Fruit fly (Drosophila melanogaster) whole organism, embryonic: ENCODE measurements around the gene enc.
A peak's percentile ranks its signal among the peaks of the same experiment; 100 is the strongest.

ENCODE experiments used
- Awh ChIP-seq: fragments of 200-800 bp; sonication (Bioruptor generic); IDR thresholded peaks from 2 replicates; pipeline ENCODE4, ENCODE4 v1.3.6; 2022; ENCODE audit warnings: missing biosample characterization, missing genetic modification characterization
- B-H2 ChIP-seq: fragments of 200-800 bp; sonication (Bioruptor generic); optimal IDR thresholded peaks from 2 replicates; lab custom pipeline; 2018; ENCODE audit warnings: missing biosample characterization, mild to moderate bottlenecking, missing genetic modification characterization
- BtbVII ChIP-seq: fragments of 200-800 bp; sonication (Bioruptor generic); optimal IDR thresholded peaks from 3 replicates; lab custom pipeline; 2017; ENCODE audit warnings: missing biosample characterization, mild to moderate bottlenecking, missing genetic modification characterization
- CG10321 ChIP-seq: fragments of 200-800 bp; sonication (Bioruptor generic); IDR thresholded peaks from 2 replicates; pipeline ENCODE4 v1.3.6; 2022; ENCODE audit warnings: missing biosample characterization, missing genetic modification characterization
- CG11247 ChIP-seq: fragments of 200-800 bp; sonication (Bioruptor generic); IDR thresholded peaks from 2 replicates; pipeline ENCODE4 v1.3.6; 2022; ENCODE audit warnings: missing biosample characterization, missing genetic modification characterization
- CG11504 ChIP-seq: fragments of 200-800 bp; sonication (Bioruptor generic); optimal IDR thresholded peaks from 3 replicates; lab custom pipeline; 2019; ENCODE audit warnings: missing biosample characterization, mild to moderate bottlenecking, missing genetic modification characterization, moderate library complexity
- CG1233 ChIP-seq: fragments of 200-800 bp; sonication (Bioruptor generic); optimal IDR thresholded peaks from 4 replicates; lab custom pipeline; 2018; ENCODE audit warnings: missing biosample characterization, mild to moderate bottlenecking, missing genetic modification characterization
- CG13424 ChIP-seq: fragments of 200-800 bp; sonication (Bioruptor generic); optimal IDR thresholded peaks from 2 replicates; lab custom pipeline; 2019; ENCODE audit warnings: missing biosample characterization, mild to moderate bottlenecking, missing genetic modification characterization, moderate library complexity
- CG15073 ChIP-seq: fragments of 200-800 bp; sonication (Bioruptor generic); optimal IDR thresholded peaks from 2 replicates; lab custom pipeline; 2016; ENCODE audit warnings: missing biosample characterization, missing genetic modification characterization
- CG1529 ChIP-seq: fragments of 200-800 bp; sonication (Bioruptor generic); optimal IDR thresholded peaks from 3 replicates; lab custom pipeline; 2018; ENCODE audit warnings: missing biosample characterization, missing genetic modification characterization
- CG17385 ChIP-seq: fragments of 200-800 bp; sonication (Bioruptor generic); optimal IDR thresholded peaks from 3 replicates; lab custom pipeline; 2018; ENCODE audit warnings: missing biosample characterization, mild to moderate bottlenecking, missing genetic modification characterization
- CG18262 ChIP-seq: fragments of 200-800 bp; optimal IDR thresholded peaks from 3 replicates; lab custom pipeline; 2019; ENCODE audit warnings: missing biosample characterization, mild to moderate bottlenecking, missing genetic modification characterization, moderate library complexity
- CG18764 ChIP-seq: fragments of 200-800 bp; sonication (Bioruptor generic); optimal IDR thresholded peaks from 3 replicates; lab custom pipeline; 2016; ENCODE audit warnings: missing biosample characterization, missing genetic modification characterization
- CG2202 ChIP-seq: fragments of 200-800 bp; sonication (Bioruptor generic); optimal IDR thresholded peaks from 2 replicates; lab custom pipeline; 2018; ENCODE audit warnings: missing biosample characterization, mild to moderate bottlenecking, missing genetic modification characterization
- CG32772 ChIP-seq: fragments of 200-800 bp; sonication (Bioruptor generic); IDR thresholded peaks from 2 replicates; pipeline ENCODE4 v1.3.6; 2022; ENCODE audit warnings: missing biosample characterization, missing genetic modification characterization
- CG4617 ChIP-seq: fragments of 200-800 bp; sonication (Bioruptor generic); optimal IDR thresholded peaks from 3 replicates; lab custom pipeline; 2016; ENCODE audit warnings: missing biosample characterization, missing genetic modification characterization, borderline replicate concordance
- CG7556 ChIP-seq: fragments of 200-800 bp; sonication (Bioruptor generic); optimal IDR thresholded peaks from 2 replicates; lab custom pipeline; 2017; ENCODE audit warnings: missing biosample characterization, mild to moderate bottlenecking, missing genetic modification characterization
- CG7786 ChIP-seq: fragments of 200-800 bp; sonication (Bioruptor generic); optimal IDR thresholded peaks from 2 replicates; lab custom pipeline; 2016; ENCODE audit warnings: missing biosample characterization, missing genetic modification characterization
- Dip2 ChIP-seq: fragments of 200-800 bp; sonication (Bioruptor generic); IDR thresholded peaks from 2 replicates; pipeline ENCODE4 v1.3.6; 2022; ENCODE audit warnings: missing biosample characterization, missing genetic modification characterization
- Gsc ChIP-seq: fragments of 200-800 bp; sonication (Bioruptor generic); IDR thresholded peaks from 2 replicates; pipeline ENCODE4 v1.3.6; 2022; ENCODE audit warnings: missing biosample characterization, missing genetic modification characterization
- H2.0 ChIP-seq: fragments of 200-800 bp; sonication (Bioruptor generic); IDR thresholded peaks from 2 replicates; pipeline ENCODE4 v1.3.6; 2022; ENCODE audit warnings: missing biosample characterization, missing genetic modification characterization
- Hey ChIP-seq: fragments of 200-800 bp; sonication (Bioruptor generic); optimal IDR thresholded peaks from 3 replicates; lab custom pipeline; 2018; ENCODE audit warnings: missing biosample characterization, mild to moderate bottlenecking, missing genetic modification characterization
- Myb ChIP-seq: fragments of 200-800 bp; sonication (Bioruptor generic); optimal IDR thresholded peaks from 2 replicates; lab custom pipeline; 2016; ENCODE audit warnings: missing biosample characterization, missing genetic modification characterization
- NfI ChIP-seq: fragments of 200-800 bp; sonication (Bioruptor generic); optimal IDR thresholded peaks from 3 replicates; lab custom pipeline; 2018; ENCODE audit warnings: missing biosample characterization, mild to moderate bottlenecking, missing genetic modification characterization, moderate library complexity
- Side ChIP-seq: fragments of 200-800 bp; sonication (Bioruptor generic); optimal IDR thresholded peaks from 2 replicates; lab custom pipeline; 2016; ENCODE audit warnings: missing biosample characterization, missing genetic modification characterization
- Six4 ChIP-seq: fragments of 200-800 bp; sonication (Bioruptor generic); optimal IDR thresholded peaks from 2 replicates; lab custom pipeline; 2016; ENCODE audit warnings: missing biosample characterization, missing genetic modification characterization
- Sry-δ ChIP-seq: fragments of 200-800 bp; sonication (Bioruptor generic); optimal IDR thresholded peaks from 2 replicates; lab custom pipeline; 2016; ENCODE audit warnings: missing biosample characterization, missing genetic modification characterization
- abd-A ChIP-seq: fragments of 200-800 bp; sonication (Bioruptor generic); optimal IDR thresholded peaks from 3 replicates; lab custom pipeline; 2019; ENCODE audit warnings: missing biosample characterization, mild to moderate bottlenecking, missing genetic modification characterization, moderate library complexity
- aop ChIP-seq: fragments of 200-800 bp; sonication (Bioruptor generic); IDR thresholded peaks from 2 replicates; pipeline ENCODE4 v1.3.6; 2022; ENCODE audit warnings: missing biosample characterization, missing genetic modification characterization
- az2 ChIP-seq: fragments of 200-800 bp; sonication (Bioruptor generic); optimal IDR thresholded peaks from 3 replicates; lab custom pipeline; 2016; ENCODE audit warnings: missing biosample characterization, missing genetic modification characterization
- btn ChIP-seq: fragments of 200-800 bp; sonication (Bioruptor generic); optimal IDR thresholded peaks from 2 replicates; lab custom pipeline; 2016; ENCODE audit warnings: missing biosample characterization, missing genetic modification characterization
- cas ChIP-seq: fragments of 200-800 bp; sonication (Bioruptor generic); IDR thresholded peaks from 2 replicates; pipeline ENCODE4 v1.3.6; 2022; ENCODE audit warnings: missing biosample characterization, missing genetic modification characterization
- chinmo ChIP-seq: fragments of 200-800 bp; sonication (Bioruptor generic); IDR thresholded peaks from 4 replicates; pipeline ENCODE4 v1.3.6; 2022; ENCODE audit warnings: missing biosample characterization, missing genetic modification characterization; ENCODE audit not compliant: partially characterized antibody
- ci ChIP-seq: fragments of 200-800 bp; sonication (Bioruptor generic); IDR thresholded peaks from 3 replicates; pipeline ENCODE4 v1.3.6; 2022; ENCODE audit warnings: missing biosample characterization, missing genetic modification characterization
- crol ChIP-seq: fragments of 200-800 bp; sonication (Bioruptor generic); IDR thresholded peaks from 2 replicates; pipeline ENCODE4 v1.3.6; 2022; ENCODE audit warnings: missing biosample characterization, missing genetic modification characterization
- dysf ChIP-seq: fragments of 200-800 bp; sonication (Bioruptor generic); IDR thresholded peaks from 3 replicates; pipeline ENCODE4 v1.3.6; 2022; ENCODE audit warnings: missing biosample characterization, missing genetic modification characterization
- eve ChIP-seq, 2 experiments: fragments of >200 bp; optimal IDR thresholded peaks; 2 replicates each; lab custom pipeline; 2017; ENCODE audit warnings: missing biosample characterization in 2 of 2, missing genetic modification characterization in 2 of 2
- fd102C ChIP-seq: fragments of 200-800 bp; sonication (Bioruptor generic); optimal IDR thresholded peaks from 2 replicates; lab custom pipeline; 2018; ENCODE audit warnings: missing biosample characterization, mild to moderate bottlenecking, missing genetic modification characterization, moderate library complexity
- gsb-n ChIP-seq: fragments of 200-800 bp; sonication (Bioruptor generic); optimal IDR thresholded peaks from 3 replicates; lab custom pipeline; 2018; ENCODE audit warnings: missing biosample characterization, mild to moderate bottlenecking, missing genetic modification characterization
- jigr1 ChIP-seq: fragments of 200-800 bp; sonication (Bioruptor generic); IDR thresholded peaks from 3 replicates; pipeline ENCODE4 v1.3.6; 2022; ENCODE audit warnings: missing biosample characterization, missing genetic modification characterization
- kni ChIP-seq: fragments of 200-800 bp; sonication (Bioruptor generic); optimal IDR thresholded peaks from 3 replicates; lab custom pipeline; 2017; ENCODE audit warnings: mild to moderate bottlenecking, missing biosample characterization, missing genetic modification reagents, missing genetic modification characterization
- lola ChIP-seq, 3 experiments: fragments of >200 bp in 2 of 3; fragments of 200-800 bp in 1 of 3; sonication (Bioruptor generic) in 1 of 3; optimal IDR thresholded peaks; 2 replicates each; lab custom pipeline; 2017 to 2019; ENCODE audit warnings: missing biosample characterization in 3 of 3, missing genetic modification characterization in 3 of 3, mild to moderate bottlenecking in 1 of 3, moderate library complexity in 1 of 3
- oc ChIP-seq: fragments of 200-800 bp; sonication (Bioruptor generic); optimal IDR thresholded peaks from 2 replicates; lab custom pipeline; 2018; ENCODE audit warnings: missing biosample characterization, mild to moderate bottlenecking, missing genetic modification characterization, moderate library complexity
- onecut ChIP-seq: fragments of 200-800 bp; sonication (Bioruptor generic); IDR thresholded peaks from 2 replicates; pipeline ENCODE4 v1.3.6; 2022; ENCODE audit warnings: missing biosample characterization, missing genetic modification characterization
- repo ChIP-seq: fragments of 200-800 bp; sonication (Bioruptor generic); optimal IDR thresholded peaks from 2 replicates; lab custom pipeline; 2016; ENCODE audit warnings: missing biosample characterization, missing genetic modification characterization
- sim ChIP-seq: fragments of 200-800 bp; sonication (Bioruptor generic); IDR thresholded peaks from 2 replicates; pipeline ENCODE4 v1.3.6; 2022; ENCODE audit warnings: missing biosample characterization, missing genetic modification characterization
- slbo ChIP-seq: fragments of 200-800 bp; sonication (Bioruptor generic); IDR thresholded peaks from 2 replicates; pipeline ENCODE4 v1.3.6; 2022; ENCODE audit warnings: missing biosample characterization, missing genetic modification characterization
- tin ChIP-seq: fragments of 200-800 bp; sonication (Bioruptor generic); optimal IDR thresholded peaks from 3 replicates; lab custom pipeline; 2016; ENCODE audit warnings: missing biosample characterization, missing genetic modification characterization
- unc-4 ChIP-seq: fragments of 200-800 bp; sonication (Bioruptor generic); IDR thresholded peaks from 2 replicates; pipeline ENCODE4 v1.3.6; 2022; ENCODE audit warnings: missing biosample characterization, missing genetic modification characterization; ENCODE audit not compliant: partially characterized antibody
- vvl ChIP-seq: fragments of 200-800 bp; sonication (Bioruptor generic); IDR thresholded peaks from 2 replicates; pipeline ENCODE4 v1.3.6; 2022; ENCODE audit warnings: missing biosample characterization, missing genetic modification characterization
- wor ChIP-seq: fragments of 200-800 bp; sonication (Bioruptor generic); IDR thresholded peaks from 2 replicates; pipeline ENCODE4 v1.3.6; 2022; ENCODE audit warnings: missing biosample characterization, missing genetic modification characterization
- z ChIP-seq: fragments of 200-800 bp; sonication (Bioruptor generic); IDR thresholded peaks from 3 replicates; pipeline ENCODE4 v1.3.6; 2022; ENCODE audit warnings: missing biosample characterization, missing genetic modification characterization
- zen ChIP-seq: fragments of 200-800 bp; sonication (Bioruptor generic); optimal IDR thresholded peaks from 3 replicates; lab custom pipeline; 2018; ENCODE audit warnings: missing biosample characterization, mild to moderate bottlenecking, missing genetic modification characterization, moderate library complexity
- zf30C ChIP-seq: fragments of 200-800 bp; sonication (Bioruptor generic); optimal IDR thresholded peaks from 3 replicates; lab custom pipeline; 2018; ENCODE audit warnings: missing biosample characterization, mild to moderate bottlenecking, missing genetic modification characterization

enc gene

DNA sequence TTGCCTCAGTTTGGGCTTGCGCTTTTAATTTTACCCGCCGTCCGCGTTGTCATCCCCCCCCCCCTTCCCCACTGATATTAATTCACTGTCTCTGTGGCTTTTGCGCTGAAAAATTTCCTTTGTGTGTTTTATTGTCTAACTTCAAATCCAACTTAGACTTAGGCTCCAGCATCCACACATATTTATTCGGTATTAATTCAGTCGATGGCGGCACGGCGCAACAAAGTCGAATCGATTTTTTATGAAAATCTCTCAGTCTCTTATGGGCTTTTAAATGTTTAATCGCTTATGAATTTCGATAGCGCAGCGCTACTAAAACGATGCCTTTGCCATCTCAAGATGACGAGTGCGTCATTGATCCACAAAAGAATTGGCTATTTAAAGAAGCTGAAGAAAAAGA is 57.5 kb downstream of the enc start:
- peak; percentile 49; the same call in 1 of the 2 replicates for TF ChIP-seq crol (GFP tag; lab: Robert Waterston, UW)
- peak; percentile 51 for TF ChIP-seq oc (tag; lab: Kevin White, UChicago)
- 0 out of 4 replicates have a peak, but pooled peaks have one; percentile 60 for TF ChIP-seq chinmo (GFP tag; lab: Robert Waterston, UW)
- TF ChIP-seq Dip2 (GFP tag; lab: Robert Waterston, UW), result no peak
- TF ChIP-seq fd102C (GFP tag; lab: Kevin White, UChicago), result no peak
- no peak for TF ChIP-seq CG10321 (GFP tag; lab: Robert Waterston, UW)
- TF ChIP-seq repo, result no peak
- no peak for TF ChIP-seq CG13424 (tag; lab: Kevin White, UChicago)
- TF ChIP-seq unc-4 (GFP tag; lab: Robert Waterston, UW), result no peak
- TF ChIP-seq wor, result no peak
- TF ChIP-seq CG11504 (tag; lab: Kevin White, UChicago), result no peak
- TF ChIP-seq NfI (GFP tag; lab: Kevin White, UChicago), result no peak
- no peak for TF ChIP-seq CG32772 (GFP tag; lab: Robert Waterston, UW)
- no peak for TF ChIP-seq CG7786 (GFP tag; lab: Kevin White, UChicago)
- peak in 1 of 2 experiments; percentile 23 for TF ChIP-seq eve (GFP tag; optimal IDR thresholded peaks at IDR 0.05; lab: Kevin White, UChicago)
- no peak for TF ChIP-seq CG1529 (GFP tag; lab: Kevin White, UChicago)
- TF ChIP-seq cas, result no peak
- TF ChIP-seq CG18262 (tag; lab: Kevin White, UChicago), result no peak
- TF ChIP-seq Sry-δ, result no peak
- TF ChIP-seq CG1233 (GFP tag; lab: Kevin White, UChicago), result no peak
- TF ChIP-seq CG7556, result no peak
- no peak for TF ChIP-seq Gsc
- no peak for TF ChIP-seq B-H2
- TF ChIP-seq CG4617, result no peak
- TF ChIP-seq abd-A (tag; lab: Kevin White, UChicago), result peak; percentile 57
- no peak for TF ChIP-seq BtbVII (GFP tag; lab: Kevin White, UChicago)
- TF ChIP-seq Six4 (GFP tag; lab: Kevin White, UChicago), result no peak
- peak; percentile 67; the same call in 1 of the 2 replicates for TF ChIP-seq Awh
- TF ChIP-seq az2, result no peak
- TF ChIP-seq CG2202 (tag; lab: Kevin White, UChicago), result no peak
- TF ChIP-seq vvl (GFP tag; lab: Robert Waterston, UW), result peak; percentile 55
- TF ChIP-seq onecut, result peak; percentile 37
- TF ChIP-seq jigr1 (GFP tag; lab: Robert Waterston, UW), result no peak
- TF ChIP-seq gsb-n (tag; lab: Kevin White, UChicago), result no peak
- no peak for TF ChIP-seq Hey (tag; lab: Kevin White, UChicago)
- TF ChIP-seq btn (GFP tag; lab: Kevin White, UChicago), result no peak

DNA sequence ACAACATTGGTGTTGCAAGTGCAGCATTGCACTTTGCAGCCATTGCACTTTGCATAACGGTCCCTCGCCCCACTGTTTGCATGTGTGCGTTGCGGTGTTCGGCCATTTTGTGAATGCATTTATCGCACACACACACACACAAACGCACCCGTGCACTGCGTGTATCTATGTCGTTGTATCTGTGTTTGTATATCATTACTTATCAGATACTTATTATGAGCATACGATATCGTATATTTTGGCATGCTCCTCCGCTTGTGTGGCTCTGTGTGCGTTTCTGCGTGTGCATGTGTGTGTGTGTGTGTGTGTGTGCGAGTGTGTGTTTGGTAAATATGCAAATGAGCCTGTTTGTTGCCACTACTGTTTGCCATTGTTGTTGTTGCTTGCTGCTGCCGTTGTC is 58.4 kb downstream of the enc start:
- TF ChIP-seq kni (GFP tag; lab: Kevin White, UChicago), result peak; percentile 34
- TF ChIP-seq crol (GFP tag; lab: Robert Waterston, UW), result no peak
- no peak for TF ChIP-seq tin
- TF ChIP-seq CG11247, result no peak
- TF ChIP-seq zf30C (GFP tag; lab: Kevin White, UChicago), result no peak
- TF ChIP-seq dysf (GFP tag; lab: Robert Waterston, UW), result no peak
- TF ChIP-seq aop (GFP tag; lab: Robert Waterston, UW), result no peak
- TF ChIP-seq vvl (GFP tag; lab: Robert Waterston, UW), result peak; percentile 65; the same call in 1 of the 2 replicates
- TF ChIP-seq zen (tag; lab: Kevin White, UChicago), result peak; percentile 57
- no peak for TF ChIP-seq CG15073 (GFP tag; lab: Kevin White, UChicago)
- TF ChIP-seq ci, result 0 out of 3 replicates have a peak, but pooled peaks have one; percentile 9
- no peak for TF ChIP-seq H2.0 (GFP tag; lab: Robert Waterston, UW)
- TF ChIP-seq slbo (GFP tag; lab: Robert Waterston, UW), result no peak
- no peak for TF ChIP-seq Myb (GFP tag; lab: Kevin White, UChicago)
- TF ChIP-seq CG17385 (GFP tag; lab: Kevin White, UChicago), result no peak
- no peak for TF ChIP-seq CG18764
- no peak for TF ChIP-seq Side (GFP tag; lab: Kevin White, UChicago)
- TF ChIP-seq lola (GFP tag; optimal IDR thresholded peaks at IDR 0.05; lab: Kevin White, UChicago), result no peak
- peak; percentile 60; the same call in 1 of the 3 replicates for TF ChIP-seq z (GFP tag; lab: Robert Waterston, UW)
- no peak for TF ChIP-seq sim (GFP tag; lab: Robert Waterston, UW)
